Worm (Caenorhabditis elegans) whole organism, L2 larva: ENCODE data around the gene C34C12.1.

Experiments used
- ZK546.5 ChIP-seq: sonication (generic microtip); optimal IDR thresholded peaks from 2 replicates; lab custom pipeline; 2017; ENCODE audit warnings: missing biosample characterization, missing genetic modification characterization
- ceh-16 ChIP-seq: fragments of 150-350 bp; optimal IDR thresholded peaks from 2 replicates; lab custom pipeline; 2014; ENCODE audit warnings: missing biosample characterization, missing genetic modification characterization
- crh-2 ChIP-seq: sonication (generic microtip); optimal IDR thresholded peaks from 2 replicates; lab custom pipeline; 2017; ENCODE audit warnings: missing biosample characterization, missing genetic modification characterization
- elt-1 ChIP-seq: fragments of 150-350 bp; optimal IDR thresholded peaks from 2 replicates; lab custom pipeline; 2014; ENCODE audit warnings: missing biosample characterization, missing genetic modification characterization
- fos-1 ChIP-seq: fragments of 150-350 bp; optimal IDR thresholded peaks from 2 replicates; lab custom pipeline; 2014; ENCODE audit warnings: missing biosample characterization, missing genetic modification characterization
- lin-39 ChIP-seq: fragments of 150-350 bp; optimal IDR thresholded peaks from 2 replicates; lab custom pipeline; 2014; ENCODE audit warnings: missing biosample characterization, missing genetic modification reagents, missing genetic modification characterization
- mab-5 ChIP-seq: fragments of 150-350 bp; optimal IDR thresholded peaks from 2 replicates; lab custom pipeline; 2014; ENCODE audit warnings: missing biosample characterization, missing genetic modification characterization
- mbf-1 ChIP-seq: sonication (generic microtip); optimal IDR thresholded peaks from 2 replicates; lab custom pipeline; 2017; ENCODE audit warnings: missing biosample characterization, missing genetic modification characterization
- nhr-11 ChIP-seq: fragments of 150-350 bp; optimal IDR thresholded peaks from 2 replicates; lab custom pipeline; 2014; ENCODE audit warnings: missing biosample characterization, missing genetic modification characterization
- nhr-129 ChIP-seq: fragments of 150-350 bp; optimal IDR thresholded peaks from 2 replicates; lab custom pipeline; 2014; ENCODE audit warnings: missing biosample characterization, missing genetic modification characterization
- nhr-21 ChIP-seq: fragments of 150-350 bp; optimal IDR thresholded peaks from 2 replicates; lab custom pipeline; 2014; ENCODE audit warnings: missing biosample characterization, missing genetic modification characterization
- nhr-77 ChIP-seq: fragments of 150-350 bp; optimal IDR thresholded peaks from 2 replicates; lab custom pipeline; 2014; ENCODE audit warnings: missing biosample characterization, missing genetic modification characterization
- peb-1 ChIP-seq: fragments of 150-350 bp; optimal IDR thresholded peaks from 2 replicates; lab custom pipeline; 2014; ENCODE audit warnings: missing biosample characterization, missing genetic modification characterization
- unc-55 ChIP-seq: fragments of 150-350 bp; sonication (generic microtip); optimal IDR thresholded peaks from 3 replicates; lab custom pipeline; 2014; ENCODE audit warnings: missing biosample characterization, missing genetic modification reagents, missing genetic modification characterization
- unc-62 ChIP-seq: fragments of 150-350 bp; optimal IDR thresholded peaks from 2 replicates; lab custom pipeline; 2014; ENCODE audit warnings: missing biosample characterization, missing genetic modification reagents, missing genetic modification characterization
- ztf-4 ChIP-seq: fragments of 150-350 bp; optimal IDR thresholded peaks from 2 replicates; lab custom pipeline; 2014; ENCODE audit warnings: missing biosample characterization, missing genetic modification characterization

The C34C12.1 gene

DNA sequence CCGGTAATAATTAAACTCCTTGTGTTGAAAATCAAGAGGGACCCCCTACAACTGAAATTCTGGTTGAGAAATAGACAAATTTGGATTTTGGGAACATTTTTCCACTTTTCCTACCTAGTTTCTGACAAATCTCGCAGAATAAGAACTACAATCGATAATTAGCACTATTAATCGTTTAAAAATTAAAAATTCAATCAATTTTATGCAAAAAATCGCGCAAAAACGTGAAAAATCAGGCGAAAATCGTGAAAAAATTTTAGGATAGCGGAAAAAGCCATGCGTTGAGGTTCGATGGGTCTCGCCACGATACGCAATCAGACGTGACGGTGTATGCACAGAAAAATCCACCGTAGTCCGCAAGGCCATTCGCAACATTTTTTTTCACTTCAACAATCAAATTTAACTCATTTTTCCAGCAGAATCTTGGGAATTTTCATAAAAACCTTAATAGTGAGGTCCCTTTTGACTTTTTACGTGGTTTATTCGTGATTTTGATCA, 51.0 kb downstream of the C34C12.1 start, which contains the start of gene lias-1 (continued):
- peak; percentile 88 for TF ChIP-seq crh-2
- TF ChIP-seq nhr-21 (tag; lab: Kevin White, UChicago): peak; percentile 71
- no peak for TF ChIP-seq ZK546.5 (tag; lab: Kevin White, UChicago)
- TF ChIP-seq fos-1 (tag; lab: Kevin White, UChicago): peak; percentile 76
- TF ChIP-seq unc-55 (GFP tag; lab: Kevin White, UChicago): peak; percentile 93
- TF ChIP-seq mab-5 (tag; lab: Kevin White, UChicago): peak; percentile 23
- TF ChIP-seq ztf-4 (tag; lab: Kevin White, UChicago): peak; percentile 40
- no peak for TF ChIP-seq elt-1
- TF ChIP-seq nhr-11: no peak
- TF ChIP-seq nhr-77 (tag; lab: Kevin White, UChicago): no peak
- peak; percentile 91 for TF ChIP-seq nhr-129 (tag; lab: Kevin White, UChicago)
- no peak for TF ChIP-seq lin-39 (tag; lab: Kevin White, UChicago)
- TF ChIP-seq unc-62 (GFP tag; lab: Kevin White, UChicago): no peak
- peak; percentile 23 for TF ChIP-seq ceh-16 (tag; lab: Kevin White, UChicago)
- no peak for TF ChIP-seq peb-1 (tag; lab: Kevin White, UChicago)
- no peak for TF ChIP-seq mbf-1 (tag; lab: Kevin White, UChicago)
